Fruit fly (Drosophila melanogaster) whole organism: ENCODE measurements around the gene CG32264.

ENCODE experiments used
- CG8478 ChIP-seq: fragments of >200 bp; optimal IDR thresholded peaks from 2 replicates; lab custom pipeline; 2018; ENCODE audit warnings: inconsistent platforms
- Dll ChIP-seq: fragments of >200 bp; optimal IDR thresholded peaks from 2 replicates; lab custom pipeline; 2017
- EcR ChIP-seq, 2 experiments: fragments of >200 bp; optimal IDR thresholded peaks; 2 replicates each; lab custom pipeline; 2017; ENCODE audit warnings: missing biosample characterization in 2 of 2, missing genetic modification characterization in 2 of 2, missing genetic modification reagents in 2 of 2
- pan ChIP-seq: fragments of >200 bp; optimal IDR thresholded peaks from 2 replicates; lab custom pipeline; 2017
- psq ChIP-seq: fragments of >200 bp; optimal IDR thresholded peaks from 2 replicates; lab custom pipeline; 2017
- usp ChIP-seq: fragments of >200 bp; optimal IDR thresholded peaks from 2 replicates; lab custom pipeline; 2017; ENCODE audit warnings: missing biosample characterization, missing genetic modification characterization, mixed read lengths

dm6 chr3L:3755101-3755500 lies 51.2 kb downstream of the CG32264 start, which contains the start of gene ppk27:
- no peak for TF ChIP-seq pan (lab: Kevin White, UChicago)
- no peak for TF ChIP-seq CG8478 (lab: Kevin White, UChicago)
- TF ChIP-seq usp (GFP tag; lab: Kevin White, UChicago): no peak
- TF ChIP-seq EcR (GFP tag; optimal IDR thresholded peaks at IDR 0.05; lab: Kevin White, UChicago): no peak
- no peak for TF ChIP-seq psq (lab: Kevin White, UChicago)
- TF ChIP-seq Dll (lab: Kevin White, UChicago): no peak
